Worm (Caenorhabditis elegans) whole organism, L2 larva: ENCODE measurements around the gene col-176.
A peak's percentile ranks its signal among the peaks of the same experiment; 100 is the strongest.

Experiments used
- C34F6.9 ChIP-seq: fragments of 150-350 bp; optimal IDR thresholded peaks from 2 replicates; lab custom pipeline; 2014; ENCODE audit warnings: missing biosample characterization, missing genetic modification characterization
- F13H6.1 ChIP-seq: sonication (generic microtip); optimal IDR thresholded peaks from 2 replicates; lab custom pipeline; 2016; ENCODE audit warnings: missing genetic modification characterization, missing compliant biosample characterization
- R02D3.7 ChIP-seq: fragments of 150-350 bp; optimal IDR thresholded peaks from 2 replicates; lab custom pipeline; 2014; ENCODE audit warnings: missing biosample characterization, missing genetic modification characterization
- Y55F3AM.14 ChIP-seq: fragments of 200-800 bp; sonication (Bioruptor generic); optimal IDR thresholded peaks from 2 replicates; lab custom pipeline; 2018; ENCODE audit warnings: mild to moderate bottlenecking, missing genetic modification characterization, missing compliant biosample characterization
- ZK546.5 ChIP-seq: sonication (generic microtip); optimal IDR thresholded peaks from 2 replicates; lab custom pipeline; 2017; ENCODE audit warnings: missing biosample characterization, missing genetic modification characterization
- alr-1 ChIP-seq: fragments of 150-350 bp; optimal IDR thresholded peaks from 2 replicates; lab custom pipeline; 2014; ENCODE audit warnings: missing biosample characterization, missing genetic modification characterization
- aly-2 ChIP-seq: fragments of 150-350 bp; optimal IDR thresholded peaks from 2 replicates; lab custom pipeline; 2014; ENCODE audit warnings: missing biosample characterization, missing genetic modification characterization
- blmp-1 ChIP-seq: sonication (generic microtip); optimal IDR thresholded peaks from 2 replicates; lab custom pipeline; 2017; ENCODE audit warnings: missing genetic modification characterization, mild to moderate bottlenecking, missing compliant biosample characterization, antibody characterized with exemption, moderate library complexity; ENCODE audit not compliant: insufficient read depth
- ceh-16 ChIP-seq: fragments of 150-350 bp; optimal IDR thresholded peaks from 2 replicates; lab custom pipeline; 2014; ENCODE audit warnings: missing biosample characterization, missing genetic modification characterization
- dmd-4 ChIP-seq: sonication (generic microtip); optimal IDR thresholded peaks from 2 replicates; lab custom pipeline; 2017; ENCODE audit warnings: missing biosample characterization, missing genetic modification characterization
- egl-27 ChIP-seq: sonication (generic microtip); optimal IDR thresholded peaks from 3 replicates; lab custom pipeline; 2017; ENCODE audit warnings: missing biosample characterization, missing genetic modification reagents, missing genetic modification characterization
- elt-3 ChIP-seq: sonication (generic microtip); optimal IDR thresholded peaks from 2 replicates; lab custom pipeline; 2017; ENCODE audit warnings: missing biosample characterization, missing genetic modification characterization
- fos-1 ChIP-seq: fragments of 150-350 bp; optimal IDR thresholded peaks from 2 replicates; lab custom pipeline; 2014; ENCODE audit warnings: missing biosample characterization, missing genetic modification characterization
- gmeb-1 ChIP-seq: fragments of 150-350 bp; optimal IDR thresholded peaks from 2 replicates; lab custom pipeline; 2014; ENCODE audit warnings: missing biosample characterization, missing genetic modification characterization
- lin-39 ChIP-seq: fragments of 150-350 bp; optimal IDR thresholded peaks from 2 replicates; lab custom pipeline; 2014; ENCODE audit warnings: missing biosample characterization, missing genetic modification reagents, missing genetic modification characterization
- lsy-2 ChIP-seq, 2 experiments: fragments of 150-350 bp in 1 of 2; sonication (generic microtip) in 1 of 2; optimal IDR thresholded peaks; 2 replicates each; lab custom pipeline; 2014 to 2017; ENCODE audit warnings: missing biosample characterization in 2 of 2, missing genetic modification characterization in 2 of 2
- mab-5 ChIP-seq: fragments of 150-350 bp; optimal IDR thresholded peaks from 2 replicates; lab custom pipeline; 2014; ENCODE audit warnings: missing biosample characterization, missing genetic modification characterization
- mbf-1 ChIP-seq: sonication (generic microtip); optimal IDR thresholded peaks from 2 replicates; lab custom pipeline; 2017; ENCODE audit warnings: missing biosample characterization, missing genetic modification characterization
- nhr-10 ChIP-seq: sonication (generic microtip); optimal IDR thresholded peaks from 2 replicates; lab custom pipeline; 2017; ENCODE audit warnings: missing biosample characterization, missing genetic modification characterization
- nhr-11 ChIP-seq: fragments of 150-350 bp; optimal IDR thresholded peaks from 2 replicates; lab custom pipeline; 2014; ENCODE audit warnings: missing biosample characterization, missing genetic modification characterization
- nhr-12 ChIP-seq: fragments of 150-350 bp; optimal IDR thresholded peaks from 2 replicates; lab custom pipeline; 2014; ENCODE audit warnings: missing biosample characterization, missing genetic modification characterization
- nhr-129 ChIP-seq: fragments of 150-350 bp; optimal IDR thresholded peaks from 2 replicates; lab custom pipeline; 2014; ENCODE audit warnings: missing biosample characterization, missing genetic modification characterization
- nhr-237 ChIP-seq: fragments of 150-350 bp; optimal IDR thresholded peaks from 2 replicates; lab custom pipeline; 2014; ENCODE audit warnings: missing biosample characterization, missing genetic modification characterization
- nhr-25 ChIP-seq: fragments of 150-350 bp; sonication (generic microtip); optimal IDR thresholded peaks from 3 replicates; lab custom pipeline; 2014; ENCODE audit warnings: missing biosample characterization, missing genetic modification characterization
- nhr-6 ChIP-seq: fragments of 150-350 bp; optimal IDR thresholded peaks from 2 replicates; lab custom pipeline; 2014; ENCODE audit warnings: missing biosample characterization, missing genetic modification characterization
- nhr-77 ChIP-seq: fragments of 150-350 bp; optimal IDR thresholded peaks from 2 replicates; lab custom pipeline; 2014; ENCODE audit warnings: missing biosample characterization, missing genetic modification characterization
- peb-1 ChIP-seq: fragments of 150-350 bp; optimal IDR thresholded peaks from 2 replicates; lab custom pipeline; 2014; ENCODE audit warnings: missing biosample characterization, missing genetic modification characterization
- sem-4 ChIP-seq: fragments of 150-350 bp; optimal IDR thresholded peaks from 2 replicates; lab custom pipeline; 2014; ENCODE audit warnings: missing biosample characterization, missing genetic modification reagents, missing genetic modification characterization
- sma-3 ChIP-seq: sonication (generic microtip); optimal IDR thresholded peaks from 2 replicates; lab custom pipeline; 2016; ENCODE audit warnings: missing genetic modification reagents, missing genetic modification characterization, missing compliant biosample characterization
- snpc-4 ChIP-seq: fragments of 150-350 bp; optimal IDR thresholded peaks from 2 replicates; lab custom pipeline; 2014; ENCODE audit warnings: missing biosample characterization, missing genetic modification characterization
- unc-55 ChIP-seq: fragments of 150-350 bp; sonication (generic microtip); optimal IDR thresholded peaks from 3 replicates; lab custom pipeline; 2014; ENCODE audit warnings: missing biosample characterization, missing genetic modification reagents, missing genetic modification characterization
- zag-1 ChIP-seq: fragments of 150-350 bp; optimal IDR thresholded peaks from 2 replicates; lab custom pipeline; 2014; ENCODE audit warnings: missing biosample characterization, missing genetic modification characterization
- ztf-11 ChIP-seq: sonication (generic microtip); optimal IDR thresholded peaks from 2 replicates; lab custom pipeline; 2017; ENCODE audit warnings: missing biosample characterization, missing genetic modification characterization
- ztf-4 ChIP-seq: fragments of 150-350 bp; optimal IDR thresholded peaks from 2 replicates; lab custom pipeline; 2014; ENCODE audit warnings: missing biosample characterization, missing genetic modification characterization

col-176 gene

ce11 chrX:10078089-10078488, 692 bp downstream of the col-176 start:
- TF ChIP-seq mbf-1 (tag; lab: Kevin White, UChicago): no peak
- no peak for TF ChIP-seq ztf-4 (tag; lab: Kevin White, UChicago)
- TF ChIP-seq sma-3: no peak
- no peak for TF ChIP-seq blmp-1 (tag; lab: Kevin White, UChicago)
- no peak for TF ChIP-seq R02D3.7 (tag; lab: Kevin White, UChicago)
- TF ChIP-seq gmeb-1 (tag; lab: Kevin White, UChicago): no peak
- TF ChIP-seq ZK546.5 (tag; lab: Kevin White, UChicago): no peak
- no peak for TF ChIP-seq alr-1 (tag; lab: Kevin White, UChicago)
- no peak for TF ChIP-seq F13H6.1 (tag; lab: Kevin White, UChicago)
- TF ChIP-seq egl-27 (tag; lab: Kevin White, UChicago): no peak
- no peak for TF ChIP-seq fos-1 (tag; lab: Kevin White, UChicago)
- no peak for TF ChIP-seq nhr-77 (tag; lab: Kevin White, UChicago)
- no peak for TF ChIP-seq zag-1 (tag; lab: Kevin White, UChicago)
- no peak for TF ChIP-seq nhr-25
- TF ChIP-seq nhr-129 (tag; lab: Kevin White, UChicago): no peak
- no peak for TF ChIP-seq dmd-4 (tag; lab: Kevin White, UChicago)

- TF ChIP-seq zag-1 (tag; lab: Kevin White, UChicago) (no peak), egl-27 (tag; lab: Kevin White, UChicago) (peak; percentile 29)
Observed at ce11 chrX:10078637-10079036, 1.2 kb downstream of the col-176 start.

ce11 chrX:10079230-10079629, 1.8 kb downstream of the col-176 start:
- no peak for TF ChIP-seq lsy-2 (tag; optimal IDR thresholded peaks at IDR 0.05; lab: Kevin White, UChicago)
- TF ChIP-seq zag-1 (tag; lab: Kevin White, UChicago): no peak
- no peak for TF ChIP-seq aly-2 (tag; lab: Kevin White, UChicago)
- TF ChIP-seq fos-1 (tag; lab: Kevin White, UChicago): no peak
- peak; percentile 36 for TF ChIP-seq unc-55 (GFP tag; lab: Kevin White, UChicago)
- no peak for TF ChIP-seq ztf-11 (tag; lab: Kevin White, UChicago)

- TF ChIP-seq unc-55 (GFP tag; lab: Kevin White, UChicago) (peak; percentile 92), alr-1 (tag; lab: Kevin White, UChicago) (no peak), peb-1 (tag; lab: Kevin White, UChicago) (no peak), nhr-6 (tag; lab: Kevin White, UChicago) (no peak), elt-3 (tag; lab: Kevin White, UChicago) (no peak), nhr-12 (no peak), nhr-10 (tag; lab: Kevin White, UChicago) (no peak), nhr-11 (tag; lab: Kevin White, UChicago) (no peak), sem-4 (tag; lab: Kevin White, UChicago) (no peak), nhr-237 (tag; lab: Kevin White, UChicago) (no peak), Y55F3AM.14 (GFP tag; lab: Kevin White, UChicago) (no peak), snpc-4 (tag; lab: Kevin White, UChicago) (no peak), C34F6.9 (tag; lab: Kevin White, UChicago) (no peak), zag-1 (tag; lab: Kevin White, UChicago) (no peak), nhr-77 (tag; lab: Kevin White, UChicago) (no peak), mab-5 (peak; percentile 58), ceh-16 (tag; lab: Kevin White, UChicago) (no peak), lin-39 (tag; lab: Kevin White, UChicago) (no peak)
Observed at ce11 chrX:10081077-10081476, 3.7 kb downstream of the col-176 start.

ce11 chrX:10083272-10083671, 5.9 kb downstream of the col-176 start:
- TF ChIP-seq ceh-16 (tag; lab: Kevin White, UChicago) (peak; percentile 18), lin-39 (tag; lab: Kevin White, UChicago) (no peak)
